Worm (Caenorhabditis elegans): Measurements from ENCODE around the gene C44B12.9.

Gene C44B12.9

ce11 chrIV:1147594-1147993 lies 43.2 kb upstream of the C44B12.9 start:
- TF ChIP-seq ZK546.5 (tag; optimal IDR thresholded peaks at IDR 0.05) (no peak), Y48G9A.11 (GFP tag; IDR thresholded peaks at IDR 0.05) (no peak), fkh-10 (GFP tag; optimal IDR thresholded peaks at IDR 0.05) (no peak), nhr-28 (tag; optimal IDR thresholded peaks at IDR 0.05) (peak; percentile 92), nhr-77 (tag; optimal IDR thresholded peaks at IDR 0.05) (peak; percentile 26), dmd-6 (GFP tag; IDR thresholded peaks at IDR 0.05) (peak; percentile 86), mdl-1 (tag; optimal IDR thresholded peaks at IDR 0.05) (peak in 1 of 2 experiments; percentile 30), nhr-76 (tag; optimal IDR thresholded peaks at IDR 0.05) (no peak), hlh-11 (tag; optimal IDR thresholded peaks at IDR 0.05) (peak; percentile 59), pqm-1 (tag; optimal IDR thresholded peaks at IDR 0.05) (peak; percentile 93), cey-2 (tag; optimal IDR thresholded peaks at IDR 0.05; ENCODE audit: borderline replicate concordance, insufficient read depth) (no peak), dve-1 (tag; optimal IDR thresholded peaks at IDR 0.05; ENCODE audit: insufficient read depth) (peak; percentile 45), daf-16 (GFP tag; optimal IDR thresholded peaks at IDR 0.05) (no peak), daf-16 (tag; optimal IDR thresholded peaks at IDR 0.05) (peak; percentile 93), daf-12 (tag; optimal IDR thresholded peaks at IDR 0.05) (no peak)

DNA sequence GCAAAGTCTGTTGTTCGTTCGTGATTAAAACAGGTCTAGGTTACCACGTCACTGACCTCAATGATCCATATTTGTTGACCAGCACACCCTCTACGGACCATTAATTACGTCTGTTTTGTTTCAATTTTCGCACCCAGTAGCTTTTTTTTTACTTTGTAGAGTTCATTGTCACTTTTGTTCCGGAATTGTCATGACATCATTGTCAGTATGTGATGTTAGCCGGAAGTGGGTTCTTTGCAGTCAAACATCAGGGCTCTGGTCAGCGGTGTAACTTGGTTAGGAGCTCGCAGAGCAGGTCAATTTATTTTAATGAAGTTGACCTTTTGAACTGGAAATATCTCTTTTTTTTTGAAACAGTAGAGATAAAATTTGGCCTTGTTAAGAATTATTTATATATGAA lies 32.2 kb upstream of the C44B12.9 start, which contains the start of gene C44B12.6:
Gene C44B12.6, minus strand, starts transcription at position 101 of the 400 bp plus-strand sequence.
- no peak for TF ChIP-seq tra-1 (GFP tag; IDR thresholded peaks at IDR 0.05)
- TF ChIP-seq aha-1 (tag) = peak; percentile 38

DNA sequence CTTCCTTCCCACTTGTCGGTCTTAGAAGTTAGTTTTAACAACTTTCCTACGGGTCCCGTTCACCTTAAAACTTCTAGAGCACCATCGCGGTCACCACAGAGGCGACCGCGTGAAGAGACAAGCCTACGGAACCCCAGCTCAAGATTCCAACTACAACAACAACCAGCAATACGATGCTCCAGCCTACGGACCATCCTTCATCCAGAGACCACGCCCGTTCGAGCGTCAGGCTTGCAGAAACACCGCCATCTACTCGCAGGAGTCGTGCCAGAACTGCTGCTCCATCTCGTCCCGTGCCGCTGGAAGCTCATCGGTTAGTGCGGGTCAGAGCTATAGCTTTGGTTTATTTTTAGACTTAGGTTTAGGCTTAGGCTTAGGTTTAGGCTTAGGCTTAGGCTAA lies 23.4 kb upstream of the C44B12.9 start:
- TF ChIP-seq nhr-102 (tag; optimal IDR thresholded peaks at IDR 0.05) = no peak
- no peak for TF ChIP-seq madf-5 (GFP tag; IDR thresholded peaks at IDR 0.05)
- peak; percentile 56; the same call in 1 of the 2 replicates for TF ChIP-seq set-16 (GFP tag; IDR thresholded peaks at IDR 0.05)
- TF ChIP-seq F44E2.7 (GFP tag; IDR thresholded peaks at IDR 0.05) = 0 out of 2 replicates have a peak, but pooled peaks have one; percentile 12
- peak in 1 of 2 experiments; percentile 4 for TF ChIP-seq unc-62 (GFP tag; optimal IDR thresholded peaks at IDR 0.05 in 1 of 2)
- TF ChIP-seq unc-62 (tag; optimal IDR thresholded peaks at IDR 0.05) = no peak
- no peak for TF ChIP-seq nhr-42 (GFP tag; IDR thresholded peaks at IDR 0.05)
- no peak for TF ChIP-seq nhr-25 (tag; optimal IDR thresholded peaks at IDR 0.05; ENCODE audit: borderline replicate concordance, insufficient read depth)
- no peak for TF ChIP-seq unc-39 (tag; optimal IDR thresholded peaks at IDR 0.05)
- no peak for TF ChIP-seq fos-1 (tag; optimal IDR thresholded peaks at IDR 0.05)
- TF ChIP-seq lim-7 (GFP tag; IDR thresholded peaks at IDR 0.05) = 0 out of 2 replicates have a peak, but pooled peaks have one; percentile 25
- 0 out of 2 replicates have a peak, but pooled peaks have one; percentile 9 for TF ChIP-seq php-3 (GFP tag; IDR thresholded peaks at IDR 0.05)

DNA sequence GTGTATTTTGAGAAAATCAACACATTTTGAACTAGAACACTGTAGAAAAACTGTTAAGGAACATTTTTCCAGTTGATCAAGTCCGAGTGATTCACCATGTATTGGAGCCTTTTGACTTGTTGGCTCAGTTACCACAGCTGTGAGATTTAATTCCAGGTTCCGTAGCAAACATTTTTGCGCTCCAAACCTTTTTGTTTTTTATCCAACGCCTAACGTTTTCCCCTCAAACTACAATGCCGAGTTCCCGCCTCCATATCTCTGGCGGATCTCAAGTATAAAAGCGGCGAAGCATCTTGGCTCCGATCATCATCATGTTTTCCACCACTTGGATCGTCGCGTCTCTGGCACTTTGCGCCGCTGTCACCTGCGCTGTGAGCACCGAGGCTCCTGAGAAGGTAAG lies 22.1 kb upstream of the C44B12.9 start, which contains the start of gene perm-2:
Gene perm-2, plus strand, starts transcription at position 301 of the 400 bp plus-strand sequence.
- TF ChIP-seq fkh-10 (GFP tag; optimal IDR thresholded peaks at IDR 0.05) (no peak), ZK337.2 (GFP tag; IDR thresholded peaks at IDR 0.05) (no peak), nhr-11 (tag; optimal IDR thresholded peaks at IDR 0.05) (no peak), rbr-2 (tag; optimal IDR thresholded peaks at IDR 0.05) (no peak), snpc-1.2 (GFP tag; IDR thresholded peaks at IDR 0.05) (no peak), saeg-2 (GFP tag; IDR thresholded peaks at IDR 0.05) (no peak), T20F7.1 (GFP tag; optimal IDR thresholded peaks at IDR 0.05) (no peak), attf-4 (tag; optimal IDR thresholded peaks at IDR 0.05) (no peak), php-3 (GFP tag; IDR thresholded peaks at IDR 0.05) (no peak), T26A8.4 (GFP tag; IDR thresholded peaks at IDR 0.05) (no peak), snpc-4 (tag; optimal IDR thresholded peaks at IDR 0.05) (no peak), daf-19 (GFP tag; conservative IDR thresholded peaks at IDR 0.05) (no peak)

Data from whole organism, L4 larva.